Worm (Caenorhabditis elegans): ENCODE data around the gene F55C12.19.

ce11 chrII:5854122-5854521, 11.8 kb upstream of the F55C12.19 start, which contains the start of gene H41C03.1:
- TF ChIP-seq pha-4 (GFP tag; IDR thresholded peaks at IDR 0.05), result no peak
- no peak for TF ChIP-seq pha-4 (tag; optimal IDR thresholded peaks at IDR 0.05)
- TF ChIP-seq mdl-1 (tag; optimal IDR thresholded peaks at IDR 0.05), result no peak
- TF ChIP-seq egl-27 (tag; optimal IDR thresholded peaks at IDR 0.05), result no peak
- no peak for TF ChIP-seq Y105C5A.15 (GFP tag; IDR thresholded peaks at IDR 0.05)
- no peak for TF ChIP-seq rbr-2 (tag; optimal IDR thresholded peaks at IDR 0.05)
- no peak for TF ChIP-seq lin-1 (GFP tag; IDR thresholded peaks at IDR 0.05)
- no peak for TF ChIP-seq ceh-82 (tag; optimal IDR thresholded peaks at IDR 0.05)
- TF ChIP-seq lin-29 (GFP tag; IDR thresholded peaks at IDR 0.05), result no peak
- no peak for TF ChIP-seq nhr-11 (tag; optimal IDR thresholded peaks at IDR 0.05)

Data from whole organism, L4 larva.